Worm (Caenorhabditis elegans) whole organism, young adult: Measurements from ENCODE around the gene T09A12.8.

ENCODE experiments used
- ama-1 ChIP-seq, 3 experiments: fragments of 150-350 bp in 1 of 3; sonication (generic microtip) in 2 of 3; optimal IDR thresholded peaks; 2 replicates each; lab custom pipeline; 2014 to 2018; ENCODE audit warnings: missing biosample characterization in 2 of 3, missing genetic modification characterization in 2 of 3, missing genetic modification reagents in 2 of 3
- ceh-91 ChIP-seq: fragments of 200-800 bp; sonication (Bioruptor generic); IDR thresholded peaks from 2 replicates; pipeline ENCODE4 v1.3.6; 2022; ENCODE audit warnings: missing genetic modification reagents, missing genetic modification characterization, missing compliant biosample characterization
- chd-7 ChIP-seq: sonication (generic microtip); optimal IDR thresholded peaks from 2 replicates; lab custom pipeline; 2016; ENCODE audit warnings: mild to moderate bottlenecking, missing genetic modification characterization, moderate library complexity, missing compliant biosample characterization
- egl-44 ChIP-seq: fragments of 200-800 bp; sonication (Bioruptor generic); IDR thresholded peaks from 2 replicates; pipeline ENCODE4 v1.3.6; 2022; ENCODE audit warnings: missing genetic modification reagents, missing genetic modification characterization, missing compliant biosample characterization
- hsf-1 ChIP-seq: fragments of 200-800 bp; sonication (Bioruptor generic); IDR thresholded peaks from 2 replicates; pipeline ENCODE4 v1.3.6; 2022; ENCODE audit warnings: missing genetic modification reagents, missing genetic modification characterization, missing compliant biosample characterization
- lag-1 ChIP-seq: fragments of 200-800 bp; sonication (Bioruptor generic); IDR thresholded peaks from 2 replicates; pipeline ENCODE4 v1.3.6; 2022; ENCODE audit warnings: missing genetic modification reagents, missing genetic modification characterization, missing compliant biosample characterization
- madf-8 ChIP-seq: fragments of 200-800 bp; sonication (Bioruptor generic); conservative IDR thresholded peaks from 2 replicates; pipeline ENCODE4 v1.3.6; 2022; ENCODE audit warnings: missing genetic modification reagents, missing genetic modification characterization, missing compliant biosample characterization
- nhr-120 ChIP-seq: fragments of 200-800 bp; sonication (Bioruptor generic); IDR thresholded peaks from 2 replicates; pipeline ENCODE4 v1.3.6; 2022; ENCODE audit warnings: missing genetic modification characterization, missing compliant biosample characterization
- unc-62 ChIP-seq: fragments of 150-350 bp; optimal IDR thresholded peaks from 2 replicates; lab custom pipeline; 2014; ENCODE audit warnings: missing biosample characterization, missing genetic modification reagents, missing genetic modification characterization

ce11 chrIV:8268024-8268423 lies 24.5 kb upstream of the T09A12.8 start, which contains the start of the genes K07H8.5 and K07H8.8:
- TF ChIP-seq madf-8 (GFP tag; lab: Robert Waterston, UW), result no peak
- TF ChIP-seq unc-62 (GFP tag; lab: Kevin White, UChicago), result no peak
- TF ChIP-seq lag-1 (GFP tag; lab: Robert Waterston, UW), result no peak
- TF ChIP-seq egl-44, result no peak
- no peak for TF ChIP-seq chd-7 (tag; lab: Kevin White, UChicago)
- TF ChIP-seq ceh-91 (GFP tag; lab: Robert Waterston, UW), result no peak
- TF ChIP-seq nhr-120 (GFP tag; lab: Robert Waterston, UW), result no peak
- no peak for TF ChIP-seq ama-1 (optimal IDR thresholded peaks at IDR 0.05; lab: Kevin White, UChicago)
- TF ChIP-seq ama-1 (GFP tag; optimal IDR thresholded peaks at IDR 0.05; lab: Kevin White, UChicago), result no peak
- no peak for TF ChIP-seq hsf-1 (GFP tag; lab: Robert Waterston, UW)
